Fruit fly (Drosophila melanogaster) whole organism, embryonic: ENCODE results near the gene Nmdar1.
A peak's percentile ranks its signal among the peaks of the same experiment; 100 is the strongest.

Experiments
- CG11456 ChIP-seq: fragments of 200-800 bp; sonication (Bioruptor generic); IDR thresholded peaks from 3 replicates; pipeline ENCODE4 v1.3.6; 2022; ENCODE audit warnings: missing biosample characterization, missing genetic modification characterization
- CG12071 ChIP-seq: fragments of 200-800 bp; sonication (Bioruptor generic); optimal IDR thresholded peaks from 3 replicates; lab custom pipeline; 2018; ENCODE audit warnings: missing biosample characterization, mild to moderate bottlenecking, missing genetic modification characterization
- CG6813 ChIP-seq: fragments of 200-800 bp; sonication (Bioruptor generic); optimal IDR thresholded peaks from 2 replicates; lab custom pipeline; 2017; ENCODE audit warnings: missing biosample characterization, missing genetic modification characterization, mild to moderate bottlenecking, moderate library complexity, missing genetic modification reagents
- Dek ChIP-seq: fragments of 200-800 bp; sonication (Bioruptor generic); optimal IDR thresholded peaks from 3 replicates; lab custom pipeline; 2019; ENCODE audit warnings: missing biosample characterization, mild to moderate bottlenecking, missing genetic modification characterization, moderate library complexity
- Dll ChIP-seq: fragments of 200-800 bp; sonication (Bioruptor generic); IDR thresholded peaks from 4 replicates; pipeline ENCODE4 v1.3.6; 2022; ENCODE audit warnings: missing biosample characterization, missing genetic modification characterization; ENCODE audit not compliant: partially characterized antibody
- Ravus ChIP-seq: fragments of 200-800 bp; sonication (Bioruptor generic); IDR thresholded peaks from 2 replicates; pipeline ENCODE4 v1.3.6; 2022; ENCODE audit warnings: missing biosample characterization, missing genetic modification characterization
- gcm ChIP-seq: fragments of 200-800 bp; sonication (Bioruptor generic); optimal IDR thresholded peaks from 2 replicates; lab custom pipeline; 2019; ENCODE audit warnings: missing biosample characterization, mild to moderate bottlenecking, missing genetic modification characterization, moderate library complexity
- hbn ChIP-seq: fragments of 200-800 bp; sonication (Bioruptor generic); IDR thresholded peaks from 2 replicates; pipeline ENCODE4 v1.3.6; 2022; ENCODE audit warnings: missing biosample characterization, missing genetic modification characterization; ENCODE audit not compliant: partially characterized antibody
- jumu ChIP-seq: fragments of 200-800 bp; sonication (Bioruptor generic); optimal IDR thresholded peaks from 3 replicates; lab custom pipeline; 2016; ENCODE audit warnings: missing biosample characterization, missing genetic modification characterization
- stwl ChIP-seq: fragments of 200-800 bp; sonication (Bioruptor generic); optimal IDR thresholded peaks from 3 replicates; lab custom pipeline; 2018; ENCODE audit warnings: missing biosample characterization, mild to moderate bottlenecking, missing genetic modification characterization, moderate library complexity

Gene Nmdar1

dm6 chr3R:5463199-5463949 is 59.8 kb downstream of the Nmdar1 start (continued):
- TF ChIP-seq CG6813 (GFP tag; lab: Kevin White, UChicago) (no peak), CG12071 (GFP tag; lab: Kevin White, UChicago) (no peak), CG11456 (GFP tag; lab: Robert Waterston, UW) (no peak), jumu (GFP tag; lab: Kevin White, UChicago) (no peak), Ravus (GFP tag; lab: Robert Waterston, UW) (no peak), Dek (no peak), stwl (tag; lab: Kevin White, UChicago) (peak; percentile 83), hbn (GFP tag; lab: Robert Waterston, UW) (no peak; the same call in none of the 2 replicates), Dll (peak; percentile 29; the same call in 1 of the 4 replicates), gcm (GFP tag; lab: Kevin White, UChicago) (no peak)
